Worm (Caenorhabditis elegans) whole organism, L1 larva: ENCODE measurements around the gene pelo-1.

ENCODE experiments used
- C04F5.9 ChIP-seq: sonication (generic microtip); optimal IDR thresholded peaks from 2 replicates; lab custom pipeline; 2016; ENCODE audit warnings: missing genetic modification characterization, missing compliant biosample characterization
- aha-1 ChIP-seq: fragments of 150-350 bp; optimal IDR thresholded peaks from 2 replicates; lab custom pipeline; 2014; ENCODE audit warnings: missing biosample characterization, missing genetic modification characterization
- alr-1 ChIP-seq: fragments of 200-800 bp; sonication (Bioruptor generic); optimal IDR thresholded peaks from 2 replicates; lab custom pipeline; 2018; ENCODE audit warnings: borderline replicate concordance, mild to moderate bottlenecking, missing genetic modification characterization, missing compliant biosample characterization
- blmp-1 ChIP-seq: fragments of 150-350 bp; optimal IDR thresholded peaks from 2 replicates; lab custom pipeline; 2014; ENCODE audit warnings: missing biosample characterization, missing genetic modification characterization
- ceh-8 ChIP-seq: fragments of 200-800 bp; sonication (Bioruptor generic); optimal IDR thresholded peaks from 2 replicates; lab custom pipeline; 2018; ENCODE audit warnings: mild to moderate bottlenecking, missing genetic modification characterization, moderate library complexity, missing compliant biosample characterization
- ceh-82 ChIP-seq, 3 experiments: fragments of 150-350 bp in 1 of 3; sonication (generic microtip) in 2 of 3; optimal IDR thresholded peaks; 2 replicates each; lab custom pipeline; 2014 to 2017; ENCODE audit warnings: missing biosample characterization in 3 of 3, missing genetic modification characterization in 3 of 3
- ces-1 ChIP-seq: fragments of 150-350 bp; optimal IDR thresholded peaks from 2 replicates; lab custom pipeline; 2014; ENCODE audit warnings: missing biosample characterization, missing genetic modification reagents, missing genetic modification characterization
- egl-27 ChIP-seq, 2 experiments: fragments of 150-350 bp in 1 of 2; sonication (generic microtip); optimal IDR thresholded peaks; 3 replicates each; lab custom pipeline; 2017 to 2018; ENCODE audit warnings: missing biosample characterization in 2 of 2, missing genetic modification characterization in 2 of 2, missing genetic modification reagents in 2 of 2
- elt-3 ChIP-seq, 6 experiments: fragments of 150-350 bp in 1 of 6; sonication (generic microtip); optimal IDR thresholded peaks; 2 replicates each; lab custom pipeline; 2017 to 2018; ENCODE audit warnings: missing biosample characterization in 6 of 6, missing genetic modification characterization in 6 of 6, inconsistent platforms in 1 of 6
- ets-5 ChIP-seq: fragments of 200-800 bp; sonication (Bioruptor generic); IDR thresholded peaks from 2 replicates; pipeline ENCODE4 v1.3.6; 2022; ENCODE audit warnings: missing genetic modification characterization, missing compliant biosample characterization
- fkh-10 ChIP-seq: sonication (generic microtip); optimal IDR thresholded peaks from 2 replicates; lab custom pipeline; 2017; ENCODE audit warnings: missing biosample characterization, missing genetic modification reagents, missing genetic modification characterization
- fkh-8 ChIP-seq: sonication (generic microtip); optimal IDR thresholded peaks from 2 replicates; lab custom pipeline; 2016; ENCODE audit warnings: mild to moderate bottlenecking, missing genetic modification characterization, missing compliant biosample characterization
- grh-1 ChIP-seq: fragments of 200-800 bp; sonication (Bioruptor generic); IDR thresholded peaks from 2 replicates; pipeline ENCODE4 v1.3.6; 2022; ENCODE audit warnings: missing genetic modification reagents, missing genetic modification characterization, missing compliant biosample characterization
- hlh-17 ChIP-seq: fragments of 200-800 bp; sonication (Bioruptor generic); optimal IDR thresholded peaks from 2 replicates; lab custom pipeline; 2018; ENCODE audit warnings: missing genetic modification characterization, mild to moderate bottlenecking, missing compliant biosample characterization, moderate library complexity, borderline replicate concordance
- hlh-4 ChIP-seq: sonication (generic microtip); optimal IDR thresholded peaks from 2 replicates; lab custom pipeline; 2016; ENCODE audit warnings: mild to moderate bottlenecking, missing genetic modification characterization, missing compliant biosample characterization
- irx-1 ChIP-seq: sonication (generic microtip); optimal IDR thresholded peaks from 2 replicates; lab custom pipeline; 2016; ENCODE audit warnings: missing genetic modification characterization, missing compliant biosample characterization
- jun-1 ChIP-seq: fragments of 150-350 bp; optimal IDR thresholded peaks from 2 replicates; lab custom pipeline; 2014; ENCODE audit warnings: missing biosample characterization, missing genetic modification reagents, missing genetic modification characterization
- lin-14 ChIP-seq: fragments of 200-800 bp; sonication (Bioruptor generic); optimal IDR thresholded peaks from 2 replicates; lab custom pipeline; 2018; ENCODE audit warnings: mild to moderate bottlenecking, missing genetic modification characterization, moderate library complexity, missing compliant biosample characterization
- lin-15B ChIP-seq: fragments of 150-350 bp; sonication (generic microtip); optimal IDR thresholded peaks from 3 replicates; lab custom pipeline; 2014; ENCODE audit warnings: missing biosample characterization, missing genetic modification characterization
- lin-35 ChIP-seq, 2 experiments: fragments of 150-350 bp; optimal IDR thresholded peaks; 2 replicates each; lab custom pipeline; 2014; ENCODE audit warnings: missing biosample characterization in 2 of 2, missing genetic modification characterization in 2 of 2, missing genetic modification reagents in 2 of 2
- lin-39 ChIP-seq: fragments of 150-350 bp; optimal IDR thresholded peaks from 2 replicates; lab custom pipeline; 2014; ENCODE audit warnings: missing biosample characterization, missing genetic modification reagents, missing genetic modification characterization
- lir-3 ChIP-seq: sonication (generic microtip); optimal IDR thresholded peaks from 2 replicates; lab custom pipeline; 2016; ENCODE audit warnings: mild to moderate bottlenecking, missing genetic modification characterization, moderate library complexity, missing compliant biosample characterization; ENCODE audit not compliant: poor library complexity
- mab-9 ChIP-seq: fragments of 200-800 bp; sonication (Bioruptor generic); IDR thresholded peaks from 2 replicates; pipeline ENCODE4 v1.3.6; 2022; ENCODE audit warnings: missing genetic modification reagents, missing genetic modification characterization, missing compliant biosample characterization
- mef-2 ChIP-seq: fragments of 150-350 bp; optimal IDR thresholded peaks from 2 replicates; lab custom pipeline; 2014; ENCODE audit warnings: missing biosample characterization, missing genetic modification characterization
- mep-1 ChIP-seq: fragments of 150-350 bp; optimal IDR thresholded peaks from 2 replicates; lab custom pipeline; 2014; ENCODE audit warnings: missing biosample characterization, missing genetic modification characterization
- nhr-71 ChIP-seq: sonication (generic microtip); optimal IDR thresholded peaks from 2 replicates; lab custom pipeline; 2016; ENCODE audit warnings: mild to moderate bottlenecking, missing genetic modification characterization, moderate library complexity, missing compliant biosample characterization
- pax-3 ChIP-seq: fragments of 200-800 bp; sonication (Bioruptor generic); optimal IDR thresholded peaks from 2 replicates; lab custom pipeline; 2018; ENCODE audit warnings: mild to moderate bottlenecking, missing genetic modification characterization, moderate library complexity, missing compliant biosample characterization
- pqm-1 ChIP-seq: sonication (generic microtip); optimal IDR thresholded peaks from 3 replicates; lab custom pipeline; 2017; ENCODE audit warnings: missing biosample characterization, missing genetic modification characterization
- rnt-1 ChIP-seq: sonication (generic microtip); optimal IDR thresholded peaks from 2 replicates; lab custom pipeline; 2016; ENCODE audit warnings: mild to moderate bottlenecking, missing genetic modification characterization, moderate library complexity, missing compliant biosample characterization
- skn-1 ChIP-seq: fragments of 150-350 bp; optimal IDR thresholded peaks from 2 replicates; lab custom pipeline; 2014; ENCODE audit warnings: missing biosample characterization, missing genetic modification characterization
- sox-4 ChIP-seq: sonication (generic microtip); optimal IDR thresholded peaks from 2 replicates; lab custom pipeline; 2016; ENCODE audit warnings: missing genetic modification characterization, missing compliant biosample characterization
- tbx-2 ChIP-seq: sonication (generic microtip); optimal IDR thresholded peaks from 2 replicates; lab custom pipeline; 2016; ENCODE audit warnings: missing genetic modification characterization, missing compliant biosample characterization
- unc-86 ChIP-seq: sonication (generic microtip); optimal IDR thresholded peaks from 2 replicates; lab custom pipeline; 2016; ENCODE audit warnings: missing genetic modification characterization, missing compliant biosample characterization
- vab-15 ChIP-seq: sonication (generic microtip); optimal IDR thresholded peaks from 2 replicates; lab custom pipeline; 2017; ENCODE audit warnings: missing genotype, mild to moderate bottlenecking, missing genetic modification characterization, missing compliant biosample characterization
- zip-4 ChIP-seq: fragments of 200-800 bp; sonication (Bioruptor generic); optimal IDR thresholded peaks from 2 replicates; lab custom pipeline; 2018; ENCODE audit warnings: mild to moderate bottlenecking, missing genetic modification characterization, moderate library complexity, missing compliant biosample characterization

pelo-1 gene

DNA sequence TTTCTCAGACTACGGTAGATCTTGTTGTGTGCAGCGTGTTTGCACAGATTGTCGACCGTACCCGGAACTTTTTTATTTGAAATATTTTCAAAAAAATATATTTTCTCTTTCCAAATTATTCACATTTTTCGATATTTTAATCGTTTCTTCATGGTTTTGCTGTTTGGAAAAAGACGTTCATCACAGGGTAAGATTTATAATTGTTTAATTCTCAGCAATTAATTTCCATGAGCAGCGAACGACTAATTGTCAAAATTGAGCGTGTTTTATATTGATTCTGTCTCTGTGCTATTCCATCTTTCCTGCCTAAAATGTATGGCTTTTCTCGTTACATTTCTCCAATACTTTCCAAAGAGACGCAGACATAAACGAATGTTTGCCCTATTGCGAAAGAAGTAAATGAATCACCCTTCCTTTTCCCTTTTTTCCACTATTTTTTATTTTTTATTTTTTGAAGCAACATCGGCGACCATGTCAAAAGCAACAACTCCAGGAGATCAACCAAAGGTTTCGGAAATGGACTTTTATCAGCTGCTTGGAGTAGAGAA is 12.9 kb downstream of the pelo-1 start, which contains the start of gene dnj-16 (continued):
- no peak for TF ChIP-seq ces-1 (GFP tag; lab: Kevin White, UChicago)
- no peak for TF ChIP-seq grh-1 (GFP tag; lab: Robert Waterston, UW)
- no peak for TF ChIP-seq fkh-10 (GFP tag; lab: Kevin White, UChicago)
- TF ChIP-seq skn-1 (tag; lab: Kevin White, UChicago), result peak; percentile 29
- no peak for TF ChIP-seq hlh-17 (GFP tag; lab: Kevin White, UChicago)
- TF ChIP-seq lin-15B (tag; lab: Kevin White, UChicago), result peak; percentile 6
- TF ChIP-seq lir-3 (tag; lab: Kevin White, UChicago), result no peak
- TF ChIP-seq mep-1, result peak; percentile 60
- TF ChIP-seq zip-4 (GFP tag; lab: Kevin White, UChicago), result peak; percentile 34
- TF ChIP-seq mab-9, result no peak
- peak; percentile 19 for TF ChIP-seq ceh-8 (GFP tag; lab: Kevin White, UChicago)
- TF ChIP-seq pax-3 (tag; lab: Kevin White, UChicago), result no peak
- peak; percentile 18 for TF ChIP-seq jun-1
- TF ChIP-seq nhr-71 (tag; lab: Kevin White, UChicago), result peak; percentile 31
- no peak for TF ChIP-seq vab-15 (tag; lab: Kevin White, UChicago)
- no peak for TF ChIP-seq egl-27 (tag; optimal IDR thresholded peaks at IDR 0.05; lab: Kevin White, UChicago)
- no peak for TF ChIP-seq fkh-8
- TF ChIP-seq ceh-82 (tag; optimal IDR thresholded peaks at IDR 0.05; lab: Kevin White, UChicago), result peak; percentile 12 to 73 (median 14)
- TF ChIP-seq aha-1 (tag; lab: Kevin White, UChicago), result no peak

DNA sequence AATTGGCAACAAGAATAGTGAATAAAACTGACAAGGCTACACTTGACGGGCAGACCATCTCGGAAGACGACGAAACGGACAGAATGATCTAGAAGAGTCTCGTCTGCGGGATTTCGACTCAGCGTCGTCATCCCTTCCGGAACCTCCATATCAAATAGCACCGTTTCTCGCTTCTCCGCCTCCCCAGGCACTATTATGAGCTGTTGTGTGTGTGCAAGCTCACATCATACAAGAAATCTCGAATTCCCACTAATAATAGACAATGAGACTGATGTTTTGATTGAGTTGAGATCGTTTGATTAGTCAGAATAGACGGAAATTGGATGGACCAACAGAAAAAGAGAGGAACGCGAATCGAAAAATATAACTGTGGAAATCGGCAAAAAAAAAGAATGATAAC is 13.8 kb downstream of the pelo-1 start, which contains the start of gene spp-28:
Gene spp-28 (minus strand): TSS at position 101 of the 400 bp plus-strand sequence.
- no peak for TF ChIP-seq C04F5.9 (tag; lab: Kevin White, UChicago)
- no peak for TF ChIP-seq ceh-82 (tag; optimal IDR thresholded peaks at IDR 0.05; lab: Kevin White, UChicago)
- TF ChIP-seq sox-4 (tag; lab: Kevin White, UChicago), result no peak
- TF ChIP-seq tbx-2, result no peak
- TF ChIP-seq rnt-1 (tag; lab: Kevin White, UChicago), result no peak
- TF ChIP-seq jun-1, result no peak
- TF ChIP-seq lin-15B (tag; lab: Kevin White, UChicago), result no peak
- TF ChIP-seq mef-2 (tag; lab: Kevin White, UChicago), result no peak
- no peak for TF ChIP-seq vab-15 (tag; lab: Kevin White, UChicago)
- TF ChIP-seq lin-39, result no peak
- no peak for TF ChIP-seq blmp-1 (tag; lab: Kevin White, UChicago)
- no peak for TF ChIP-seq lin-14 (GFP tag; lab: Kevin White, UChicago)
- no peak for TF ChIP-seq hlh-17 (GFP tag; lab: Kevin White, UChicago)
- no peak for TF ChIP-seq alr-1 (tag; lab: Kevin White, UChicago)
- no peak for TF ChIP-seq hlh-4 (tag; lab: Kevin White, UChicago)
- no peak for TF ChIP-seq pqm-1
- TF ChIP-seq aha-1 (tag; lab: Kevin White, UChicago), result no peak

DNA sequence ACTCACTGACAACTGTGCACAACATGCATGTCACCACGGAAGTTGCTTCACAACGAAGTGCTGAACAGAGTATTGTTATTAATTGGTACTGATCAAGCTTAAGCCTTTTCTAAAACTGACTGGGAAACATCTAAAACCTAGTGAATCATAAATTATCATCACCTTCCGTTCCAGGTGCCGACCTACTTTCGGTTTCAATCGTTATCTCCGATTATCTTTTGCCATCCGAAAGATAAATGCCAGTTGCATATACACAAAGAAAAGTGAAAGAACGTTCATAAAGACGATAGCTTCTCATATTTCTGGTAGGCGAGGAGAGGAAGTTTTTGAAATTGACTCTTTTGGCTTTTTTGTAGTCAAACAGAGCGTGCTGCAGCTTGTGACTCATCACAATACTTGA is 14.4 kb downstream of the pelo-1 start:
- no peak for TF ChIP-seq lin-35 (GFP tag; optimal IDR thresholded peaks at IDR 0.05; lab: Kevin White, UChicago)
- TF ChIP-seq hlh-4 (tag; lab: Kevin White, UChicago), result no peak
- TF ChIP-seq irx-1 (tag; lab: Kevin White, UChicago), result no peak
- TF ChIP-seq fkh-8, result no peak
- TF ChIP-seq lir-3 (tag; lab: Kevin White, UChicago), result no peak
- no peak for TF ChIP-seq mef-2 (tag; lab: Kevin White, UChicago)
- TF ChIP-seq elt-3 (tag; optimal IDR thresholded peaks at IDR 0.05; lab: Kevin White, UChicago), result peak in 2 of 6 experiments; percentile 50 to 70
- TF ChIP-seq unc-86 (tag; lab: Kevin White, UChicago), result no peak
- peak; percentile 98 for TF ChIP-seq blmp-1 (tag; lab: Kevin White, UChicago)
- TF ChIP-seq ets-5, result no peak
